Fruit fly (Drosophila melanogaster) whole organism, embryonic: Measurements from ENCODE around the gene RpL37A.

Experiments
- Antp ChIP-seq: fragments of 200-800 bp; sonication (Bioruptor generic); optimal IDR thresholded peaks from 3 replicates; lab custom pipeline; 2016; ENCODE audit warnings: missing biosample characterization, missing genetic modification characterization
- Awh ChIP-seq: fragments of 200-800 bp; sonication (Bioruptor generic); IDR thresholded peaks from 2 replicates; pipeline ENCODE4, ENCODE4 v1.3.6; 2022; ENCODE audit warnings: missing biosample characterization, missing genetic modification characterization
- CG11504 ChIP-seq: fragments of 200-800 bp; sonication (Bioruptor generic); optimal IDR thresholded peaks from 3 replicates; lab custom pipeline; 2019; ENCODE audit warnings: missing biosample characterization, mild to moderate bottlenecking, missing genetic modification characterization, moderate library complexity
- CG12942 ChIP-seq: fragments of 200-800 bp; sonication (Bioruptor generic); optimal IDR thresholded peaks from 3 replicates; lab custom pipeline; 2016; ENCODE audit warnings: missing biosample characterization, missing genetic modification characterization
- CG13424 ChIP-seq: fragments of 200-800 bp; sonication (Bioruptor generic); optimal IDR thresholded peaks from 2 replicates; lab custom pipeline; 2019; ENCODE audit warnings: missing biosample characterization, mild to moderate bottlenecking, missing genetic modification characterization, moderate library complexity
- CG13894 ChIP-seq: fragments of 200-800 bp; sonication (Bioruptor generic); optimal IDR thresholded peaks from 3 replicates; lab custom pipeline; 2018; ENCODE audit warnings: missing biosample characterization, mild to moderate bottlenecking, missing genetic modification characterization, moderate library complexity
- CG14965 ChIP-seq: fragments of 200-800 bp; sonication (Bioruptor generic); optimal IDR thresholded peaks from 2 replicates; lab custom pipeline; 2016; ENCODE audit warnings: missing biosample characterization, missing genetic modification characterization, borderline replicate concordance
- CG15073 ChIP-seq: fragments of 200-800 bp; sonication (Bioruptor generic); optimal IDR thresholded peaks from 2 replicates; lab custom pipeline; 2016; ENCODE audit warnings: missing biosample characterization, missing genetic modification characterization
- CG15696 ChIP-seq: fragments of 200-800 bp; sonication (Bioruptor generic); optimal IDR thresholded peaks from 2 replicates; lab custom pipeline; 2019; ENCODE audit warnings: missing biosample characterization, mild to moderate bottlenecking, missing genetic modification characterization, moderate library complexity
- CG17328 ChIP-seq: fragments of 200-800 bp; sonication (Bioruptor generic); IDR thresholded peaks from 2 replicates; pipeline ENCODE4 v1.3.6; 2022; ENCODE audit warnings: missing biosample characterization, missing genetic modification characterization
- CG2889 ChIP-seq: fragments of 200-800 bp; sonication (Bioruptor generic); IDR thresholded peaks from 3 replicates; pipeline ENCODE4 v1.3.6; 2022; ENCODE audit warnings: missing biosample characterization, missing genetic modification characterization
- CG30020 ChIP-seq: fragments of 200-800 bp; optimal IDR thresholded peaks from 2 replicates; lab custom pipeline; 2019; ENCODE audit warnings: missing biosample characterization, mild to moderate bottlenecking, missing genetic modification characterization, moderate library complexity
- CG32767 ChIP-seq: fragments of 200-800 bp; sonication (Bioruptor generic); IDR thresholded peaks from 2 replicates; pipeline ENCODE4 v1.3.6; 2022; ENCODE audit warnings: missing biosample characterization, missing genetic modification characterization
- CG34422 ChIP-seq: fragments of 200-800 bp; sonication (Bioruptor generic); IDR thresholded peaks from 3 replicates; pipeline ENCODE4 v1.3.6; 2022; ENCODE audit warnings: missing biosample characterization, missing genetic modification characterization
- CG3838 ChIP-seq: fragments of 200-800 bp; sonication (Bioruptor generic); optimal IDR thresholded peaks from 3 replicates; lab custom pipeline; 2016; ENCODE audit warnings: missing biosample characterization, missing genetic modification characterization
- CG4282 ChIP-seq: fragments of 200-800 bp; sonication (Bioruptor generic); optimal IDR thresholded peaks from 2 replicates; lab custom pipeline; 2016; ENCODE audit warnings: missing biosample characterization, missing genetic modification characterization
- CG4360 ChIP-seq: fragments of 200-800 bp; sonication (Bioruptor generic); IDR thresholded peaks from 2 replicates; pipeline ENCODE4 v1.3.6; 2022; ENCODE audit warnings: missing biosample characterization, missing genetic modification characterization
- CG6791 ChIP-seq: fragments of 200-800 bp; sonication (Bioruptor generic); IDR thresholded peaks from 3 replicates; pipeline ENCODE4 v1.3.6; 2022; ENCODE audit warnings: missing biosample characterization, missing genetic modification characterization; ENCODE audit not compliant: partially characterized antibody
- CG7987 ChIP-seq: fragments of 200-800 bp; sonication (Bioruptor generic); optimal IDR thresholded peaks from 2 replicates; lab custom pipeline; 2018; ENCODE audit warnings: missing biosample characterization, mild to moderate bottlenecking, missing genetic modification characterization, moderate library complexity
- CG8290 ChIP-seq, 3 experiments: fragments of 200-800 bp; sonication (Bioruptor generic); optimal IDR thresholded peaks; 2 replicates each; lab custom pipeline; 2016 to 2019; ENCODE audit warnings: missing biosample characterization in 3 of 3, missing genetic modification characterization in 3 of 3, mild to moderate bottlenecking in 2 of 3, moderate library complexity in 1 of 3
- CG8388 ChIP-seq: fragments of 200-800 bp; sonication (Bioruptor generic); optimal IDR thresholded peaks from 2 replicates; lab custom pipeline; 2019; ENCODE audit warnings: missing biosample characterization, mild to moderate bottlenecking, missing genetic modification characterization, moderate library complexity
- CkIIα-i1 ChIP-seq: fragments of 200-800 bp; sonication (Bioruptor generic); IDR thresholded peaks from 2 replicates; pipeline ENCODE4 v1.3.6; 2022; ENCODE audit warnings: missing biosample characterization, missing genetic modification characterization
- CoRest ChIP-seq: fragments of 200-800 bp; sonication (Bioruptor generic); optimal IDR thresholded peaks from 3 replicates; lab custom pipeline; 2018; ENCODE audit warnings: missing biosample characterization, mild to moderate bottlenecking, missing genetic modification characterization, moderate library complexity
- E2f1 ChIP-seq: fragments of 200-800 bp; sonication (Bioruptor generic); IDR thresholded peaks from 2 replicates; pipeline ENCODE4 v1.3.6; 2022; ENCODE audit warnings: missing biosample characterization, missing genetic modification characterization
- Ets97D ChIP-seq: fragments of 200-800 bp; sonication (Bioruptor generic); optimal IDR thresholded peaks from 3 replicates; lab custom pipeline; 2016; ENCODE audit warnings: missing biosample characterization, missing genetic modification characterization
- Hmr ChIP-seq: fragments of 200-800 bp; sonication (Bioruptor generic); optimal IDR thresholded peaks from 3 replicates; lab custom pipeline; 2017; ENCODE audit warnings: mild to moderate bottlenecking, missing biosample characterization, missing genetic modification reagents, missing genetic modification characterization
- Jarid2 ChIP-seq: fragments of 200-800 bp; sonication (Bioruptor generic); optimal IDR thresholded peaks from 3 replicates; lab custom pipeline; 2017; ENCODE audit warnings: mild to moderate bottlenecking, missing biosample characterization, missing genetic modification reagents, missing genetic modification characterization
- Kr ChIP-seq: fragments of 200-800 bp; sonication (Bioruptor generic); optimal IDR thresholded peaks from 2 replicates; lab custom pipeline; 2017; ENCODE audit warnings: missing biosample characterization, mild to moderate bottlenecking, missing genetic modification characterization
- Mrtf ChIP-seq: fragments of 200-800 bp; sonication (Bioruptor generic); IDR thresholded peaks from 3 replicates; pipeline ENCODE4 v1.3.6; 2022; ENCODE audit warnings: missing biosample characterization, missing genetic modification characterization
- Oaz ChIP-seq: fragments of 200-800 bp; sonication (Bioruptor generic); IDR thresholded peaks from 2 replicates; pipeline ENCODE4 v1.3.6; 2022; ENCODE audit warnings: missing biosample characterization, missing genetic modification characterization
- Ptx1 ChIP-seq: fragments of 200-800 bp; sonication (Bioruptor generic); IDR thresholded peaks from 2 replicates; pipeline ENCODE4 v1.3.6; 2022; ENCODE audit warnings: missing biosample characterization, missing genetic modification characterization
- Scr ChIP-seq: fragments of 200-800 bp; sonication (Bioruptor generic); IDR thresholded peaks from 2 replicates; pipeline ENCODE4 v1.3.6; 2022; ENCODE audit warnings: missing biosample characterization, missing genetic modification characterization; ENCODE audit not compliant: partially characterized antibody
- Ssrp ChIP-seq: fragments of 200-800 bp; sonication (Bioruptor generic); optimal IDR thresholded peaks from 2 replicates; lab custom pipeline; 2018; ENCODE audit warnings: missing biosample characterization, mild to moderate bottlenecking, missing genetic modification characterization, moderate library complexity
- Vsx1 ChIP-seq: fragments of 200-800 bp; sonication (Bioruptor generic); optimal IDR thresholded peaks from 2 replicates; lab custom pipeline; 2017; ENCODE audit warnings: missing biosample characterization, mild to moderate bottlenecking, missing genetic modification characterization, missing genetic modification reagents
- dan ChIP-seq: fragments of 200-800 bp; sonication (Bioruptor generic); IDR thresholded peaks from 2 replicates; pipeline ENCODE4 v1.3.6; 2022; ENCODE audit warnings: missing biosample characterization, missing genetic modification characterization
- dati ChIP-seq: fragments of 200-800 bp; sonication (Bioruptor generic); IDR thresholded peaks from 2 replicates; pipeline ENCODE4 v1.3.6; 2022; ENCODE audit warnings: missing biosample characterization, missing genetic modification characterization
- dmrt99B ChIP-seq: fragments of 200-800 bp; sonication (Bioruptor generic); optimal IDR thresholded peaks from 2 replicates; lab custom pipeline; 2018; ENCODE audit warnings: missing biosample characterization, mild to moderate bottlenecking, missing genetic modification characterization, moderate library complexity
- eyg ChIP-seq: fragments of 200-800 bp; sonication (Bioruptor generic); optimal IDR thresholded peaks from 3 replicates; lab custom pipeline; 2016; ENCODE audit warnings: missing biosample characterization, missing genetic modification characterization
- fd3F ChIP-seq: fragments of 200-800 bp; sonication (Bioruptor generic); optimal IDR thresholded peaks from 2 replicates; lab custom pipeline; 2018; ENCODE audit warnings: missing biosample characterization, mild to moderate bottlenecking, missing genetic modification characterization, moderate library complexity
- gfzf ChIP-seq: fragments of 200-800 bp; sonication (Bioruptor generic); optimal IDR thresholded peaks from 2 replicates; lab custom pipeline; 2016; ENCODE audit warnings: missing biosample characterization, mild to moderate bottlenecking, missing genetic modification characterization, moderate library complexity
- gsb-n ChIP-seq: fragments of 200-800 bp; sonication (Bioruptor generic); optimal IDR thresholded peaks from 3 replicates; lab custom pipeline; 2018; ENCODE audit warnings: missing biosample characterization, mild to moderate bottlenecking, missing genetic modification characterization
- h ChIP-seq: fragments of >200 bp; optimal IDR thresholded peaks from 2 replicates; lab custom pipeline; 2017
- ind ChIP-seq: fragments of 200-800 bp; sonication (Bioruptor generic); optimal IDR thresholded peaks from 3 replicates; lab custom pipeline; 2016; ENCODE audit warnings: missing biosample characterization, missing genetic modification characterization
- lilli ChIP-seq: fragments of 200-800 bp; sonication (Bioruptor generic); optimal IDR thresholded peaks from 3 replicates; lab custom pipeline; 2016; ENCODE audit warnings: missing biosample characterization, missing genetic modification characterization
- pros ChIP-seq: fragments of 200-800 bp; sonication (Bioruptor generic); optimal IDR thresholded peaks from 3 replicates; lab custom pipeline; 2019; ENCODE audit warnings: missing biosample characterization, mild to moderate bottlenecking, missing genetic modification characterization, moderate library complexity
- sd ChIP-seq: fragments of 200-800 bp; sonication (Bioruptor generic); optimal IDR thresholded peaks from 3 replicates; lab custom pipeline; 2018; ENCODE audit warnings: missing biosample characterization, mild to moderate bottlenecking, missing genetic modification characterization, moderate library complexity
- slbo ChIP-seq: fragments of 200-800 bp; sonication (Bioruptor generic); IDR thresholded peaks from 2 replicates; pipeline ENCODE4 v1.3.6; 2022; ENCODE audit warnings: missing biosample characterization, missing genetic modification characterization
- so ChIP-seq: fragments of 200-800 bp; sonication (Bioruptor generic); IDR thresholded peaks from 3 replicates; pipeline ENCODE4 v1.3.6; 2022; ENCODE audit warnings: missing biosample characterization, missing genetic modification characterization
- sqz ChIP-seq: fragments of 200-800 bp; sonication (Bioruptor generic); optimal IDR thresholded peaks from 3 replicates; lab custom pipeline; 2018; ENCODE audit warnings: missing biosample characterization, mild to moderate bottlenecking, missing genetic modification characterization
- trem ChIP-seq: fragments of 200-800 bp; optimal IDR thresholded peaks from 3 replicates; lab custom pipeline; 2019; ENCODE audit warnings: missing biosample characterization, mild to moderate bottlenecking, missing genetic modification characterization, moderate library complexity
- wek ChIP-seq: fragments of 200-800 bp; sonication (Bioruptor generic); optimal IDR thresholded peaks from 3 replicates; lab custom pipeline; 2018; ENCODE audit warnings: missing biosample characterization, mild to moderate bottlenecking, missing genetic modification characterization, moderate library complexity

Gene RpL37A

dm6 chr2L:5054953-5055352, 15.8 kb upstream of the RpL37A start, which contains the start of the genes CG14036 and His3.3A (continued):
- TF ChIP-seq CG2889 (GFP tag; lab: Robert Waterston, UW) (no peak), ind (GFP tag; lab: Kevin White, UChicago) (no peak), trem (peak; percentile 75), Hmr (peak; percentile 42), CG15696 (tag; lab: Kevin White, UChicago) (peak; percentile 21), Scr (GFP tag; lab: Robert Waterston, UW) (peak; percentile 55), Mrtf (no peak), Vsx1 (GFP tag; lab: Kevin White, UChicago) (no peak), CG8290 (GFP tag; optimal IDR thresholded peaks at IDR 0.05; lab: Kevin White, UChicago) (no peak), CG8290 (tag; optimal IDR thresholded peaks at IDR 0.05; lab: Kevin White, UChicago) (peak in 1 of 2 experiments; percentile 75), CG6791 (GFP tag; lab: Robert Waterston, UW) (peak; percentile 70; the same call in 2 of the 3 replicates), slbo (no peak), Antp (GFP tag; lab: Kevin White, UChicago) (no peak), h (lab: Kevin White, UChicago) (no peak), wek (GFP tag; lab: Kevin White, UChicago) (peak; percentile 100), CG17328 (GFP tag; lab: Robert Waterston, UW) (0 out of 2 replicates have a peak, but pooled peaks have one; percentile 21), gfzf (peak; percentile 73), CG14965 (no peak), CG12942 (GFP tag; lab: Kevin White, UChicago) (no peak), Oaz (no peak), CG4282 (GFP tag; lab: Kevin White, UChicago) (no peak), CG13894 (tag; lab: Kevin White, UChicago) (peak; percentile 41), CG30020 (peak; percentile 92), Ptx1 (GFP tag; lab: Robert Waterston, UW) (no peak), sqz (GFP tag; lab: Kevin White, UChicago) (no peak), Awh (GFP tag; lab: Robert Waterston, UW) (no peak), E2f1 (GFP tag; lab: Robert Waterston, UW) (peak; percentile 41; the same call in 1 of the 2 replicates), dan (GFP tag; lab: Robert Waterston, UW) (no peak), dmrt99B (tag; lab: Kevin White, UChicago) (no peak), CG8388 (GFP tag; lab: Kevin White, UChicago) (no peak), fd3F (GFP tag; lab: Kevin White, UChicago) (no peak), CG11504 (tag; lab: Kevin White, UChicago) (peak; percentile 18), CG32767 (no peak), CG34422 (GFP tag; lab: Robert Waterston, UW) (peak; percentile 75; the same call in 2 of the 3 replicates), dati (GFP tag; lab: Robert Waterston, UW) (no peak), lilli (peak; percentile 38), CG13424 (tag; lab: Kevin White, UChicago) (peak; percentile 43), CG7987 (GFP tag; lab: Kevin White, UChicago) (peak; percentile 27), gsb-n (no peak), Ets97D (peak; percentile 81), so (GFP tag; lab: Robert Waterston, UW) (no peak), CoRest (tag; lab: Kevin White, UChicago) (peak; percentile 30), sd (tag; lab: Kevin White, UChicago) (peak; percentile 86), eyg (no peak), CG3838 (GFP tag; lab: Kevin White, UChicago) (no peak), Ssrp (no peak), pros (no peak), CG4360 (GFP tag; lab: Robert Waterston, UW) (no peak), Jarid2 (GFP tag; lab: Kevin White, UChicago) (peak; percentile 45), CkIIα-i1 (GFP tag; lab: Robert Waterston, UW) (no peak), CG15073 (no peak), Kr (GFP tag; lab: Kevin White, UChicago) (no peak)
